Fruit fly (Drosophila melanogaster) whole organism: Measurements from ENCODE around the gene CG13135.

Experiments used
- Dll ChIP-seq: fragments of >200 bp; optimal IDR thresholded peaks from 2 replicates; lab custom pipeline; 2017
- psq ChIP-seq: fragments of >200 bp; optimal IDR thresholded peaks from 2 replicates; lab custom pipeline; 2017
- usp ChIP-seq: fragments of >200 bp; optimal IDR thresholded peaks from 2 replicates; lab custom pipeline; 2017; ENCODE audit warnings: missing biosample characterization, missing genetic modification characterization, mixed read lengths

DNA sequence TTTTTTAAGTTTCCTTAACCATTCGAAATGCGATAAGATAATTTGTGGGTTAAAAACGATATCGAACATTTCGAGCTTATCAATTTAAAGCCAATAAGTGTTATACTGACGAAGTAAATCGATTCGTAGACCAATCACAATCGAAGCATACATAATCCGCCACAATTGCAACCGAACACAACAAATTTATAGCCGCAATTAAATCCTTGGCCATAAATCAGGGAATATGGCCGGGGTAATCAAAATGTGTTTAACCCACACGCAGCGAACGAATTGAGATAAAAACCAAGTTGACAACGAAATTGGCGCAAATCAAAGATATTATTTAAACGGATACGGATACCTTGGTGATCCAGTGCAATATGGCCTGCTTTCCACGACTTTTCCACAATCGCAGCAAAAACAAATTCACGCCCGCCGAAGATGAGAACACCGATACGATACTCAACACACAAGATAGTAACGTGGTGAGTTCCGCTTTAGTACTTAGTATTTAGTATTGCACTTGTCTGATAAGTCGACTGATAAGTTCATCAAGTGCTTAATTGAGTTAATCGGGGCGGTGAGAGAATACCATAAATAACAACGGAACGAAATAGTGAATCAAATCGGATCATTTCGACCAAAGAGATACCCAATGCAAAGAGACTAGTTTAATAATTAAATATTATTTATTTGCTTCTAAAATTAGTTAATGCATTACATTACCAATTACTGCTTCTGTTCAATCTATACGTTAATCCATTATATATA lies 24.3 kb upstream of the CG13135 start:
- TF ChIP-seq psq (lab: Kevin White, UChicago) (no peak), Dll (lab: Kevin White, UChicago) (no peak), usp (GFP tag; lab: Kevin White, UChicago) (no peak)
